Fruit fly (Drosophila melanogaster) whole organism, embryonic: ENCODE data around the gene Drice.

Experiments
- CG12942 ChIP-seq: fragments of 200-800 bp; sonication (Bioruptor generic); optimal IDR thresholded peaks from 3 replicates; lab custom pipeline; 2016; ENCODE audit warnings: missing biosample characterization, missing genetic modification characterization
- CG17361 ChIP-seq: fragments of 200-800 bp; sonication (Bioruptor generic); IDR thresholded peaks from 3 replicates; pipeline ENCODE4 v1.3.6; 2022; ENCODE audit warnings: missing biosample characterization, missing genetic modification characterization
- CG17802 ChIP-seq: fragments of 200-800 bp; sonication (Bioruptor generic); optimal IDR thresholded peaks from 2 replicates; lab custom pipeline; 2018; ENCODE audit warnings: missing biosample characterization, mild to moderate bottlenecking, missing genetic modification characterization, moderate library complexity
- CG1792 ChIP-seq: fragments of 200-800 bp; sonication (Bioruptor generic); optimal IDR thresholded peaks from 2 replicates; lab custom pipeline; 2016; ENCODE audit warnings: missing biosample characterization, missing genetic modification characterization
- CG18764 ChIP-seq: fragments of 200-800 bp; sonication (Bioruptor generic); optimal IDR thresholded peaks from 3 replicates; lab custom pipeline; 2016; ENCODE audit warnings: missing biosample characterization, missing genetic modification characterization
- CG32767 ChIP-seq: fragments of 200-800 bp; sonication (Bioruptor generic); IDR thresholded peaks from 2 replicates; pipeline ENCODE4 v1.3.6; 2022; ENCODE audit warnings: missing biosample characterization, missing genetic modification characterization
- CG33557 ChIP-seq: fragments of 200-800 bp; sonication (Bioruptor generic); optimal IDR thresholded peaks from 2 replicates; lab custom pipeline; 2019; ENCODE audit warnings: missing biosample characterization, mild to moderate bottlenecking, missing genetic modification characterization, moderate library complexity
- CG4404 ChIP-seq: fragments of 200-800 bp; sonication (Bioruptor generic); IDR thresholded peaks from 2 replicates; pipeline ENCODE4 v1.3.6; 2022; ENCODE audit warnings: missing biosample characterization, missing genetic modification characterization
- CG7357 ChIP-seq: fragments of 200-800 bp; sonication (Bioruptor generic); IDR thresholded peaks from 3 replicates; pipeline ENCODE4 v1.3.6; 2022; ENCODE audit warnings: missing biosample characterization, missing genetic modification characterization
- CG7372 ChIP-seq: fragments of 200-800 bp; sonication (Bioruptor generic); IDR thresholded peaks from 2 replicates; pipeline ENCODE4 v1.3.6; 2022; ENCODE audit warnings: missing biosample characterization, missing genetic modification characterization
- CG7786 ChIP-seq: fragments of 200-800 bp; sonication (Bioruptor generic); optimal IDR thresholded peaks from 2 replicates; lab custom pipeline; 2016; ENCODE audit warnings: missing biosample characterization, missing genetic modification characterization
- CG7928 ChIP-seq: fragments of 200-800 bp; sonication (Bioruptor generic); optimal IDR thresholded peaks from 2 replicates; lab custom pipeline; 2017; ENCODE audit warnings: missing biosample characterization, mild to moderate bottlenecking, missing genetic modification characterization
- Dad ChIP-seq: fragments of 200-800 bp; sonication (Bioruptor generic); optimal IDR thresholded peaks from 3 replicates; lab custom pipeline; 2016; ENCODE audit warnings: missing biosample characterization, missing genetic modification characterization
- Dek ChIP-seq: fragments of 200-800 bp; sonication (Bioruptor generic); optimal IDR thresholded peaks from 3 replicates; lab custom pipeline; 2019; ENCODE audit warnings: missing biosample characterization, mild to moderate bottlenecking, missing genetic modification characterization, moderate library complexity
- Ets65A ChIP-seq: fragments of 200-800 bp; sonication (Bioruptor generic); peaks from one replicate; lab custom pipeline; 2016; ENCODE audit warnings: missing biosample characterization, missing genetic modification characterization
- GATAe ChIP-seq: fragments of 200-800 bp; sonication (Bioruptor generic); conservative IDR thresholded peaks from 2 replicates; pipeline ENCODE4 v1.3.6; 2022; ENCODE audit warnings: missing biosample characterization, missing genetic modification characterization
- HLH4C ChIP-seq: fragments of 200-800 bp; sonication (Bioruptor generic); IDR thresholded peaks from 3 replicates; pipeline ENCODE4 v1.3.6; 2022; ENCODE audit warnings: missing biosample characterization, missing genetic modification characterization; ENCODE audit not compliant: partially characterized antibody
- HLH54F ChIP-seq: fragments of 200-800 bp; sonication (Bioruptor generic); optimal IDR thresholded peaks from 3 replicates; lab custom pipeline; 2016; ENCODE audit warnings: missing biosample characterization, missing genetic modification characterization
- Hmr ChIP-seq: fragments of 200-800 bp; sonication (Bioruptor generic); optimal IDR thresholded peaks from 3 replicates; lab custom pipeline; 2017; ENCODE audit warnings: mild to moderate bottlenecking, missing biosample characterization, missing genetic modification reagents, missing genetic modification characterization
- Mad ChIP-seq: fragments of 200-800 bp; sonication (Bioruptor generic); optimal IDR thresholded peaks from 2 replicates; lab custom pipeline; 2016; ENCODE audit warnings: missing biosample characterization, missing genetic modification characterization
- Mes4 ChIP-seq: fragments of 200-800 bp; sonication (Bioruptor generic); optimal IDR thresholded peaks from 2 replicates; lab custom pipeline; 2016; ENCODE audit warnings: missing biosample characterization, missing genetic modification characterization
- PHDP ChIP-seq: fragments of 200-800 bp; sonication (Bioruptor generic); optimal IDR thresholded peaks from 3 replicates; lab custom pipeline; 2018; ENCODE audit warnings: missing biosample characterization, mild to moderate bottlenecking, missing genetic modification characterization, moderate library complexity
- ase ChIP-seq: fragments of 200-800 bp; sonication (Bioruptor generic); IDR thresholded peaks from 3 replicates; pipeline ENCODE4 v1.3.6; 2022; ENCODE audit warnings: missing biosample characterization, missing genetic modification characterization
- bab2 ChIP-seq: fragments of 200-800 bp; sonication (Bioruptor generic); optimal IDR thresholded peaks from 2 replicates; lab custom pipeline; 2016; ENCODE audit warnings: missing biosample characterization, missing genetic modification characterization
- bcd ChIP-seq: fragments of 200-800 bp; sonication (Bioruptor generic); optimal IDR thresholded peaks from 2 replicates; lab custom pipeline; 2017; ENCODE audit warnings: missing biosample characterization, mild to moderate bottlenecking, missing genetic modification characterization
- cad ChIP-seq: fragments of >200 bp; optimal IDR thresholded peaks from 2 replicates; lab custom pipeline; 2017; ENCODE audit warnings: missing biosample characterization, missing genetic modification characterization
- cg ChIP-seq: fragments of 200-800 bp; sonication (Bioruptor generic); optimal IDR thresholded peaks from 3 replicates; lab custom pipeline; 2019; ENCODE audit warnings: missing biosample characterization, mild to moderate bottlenecking, missing genetic modification characterization, moderate library complexity
- croc ChIP-seq: fragments of 200-800 bp; sonication (Bioruptor generic); conservative IDR thresholded peaks from 3 replicates; pipeline ENCODE4 v1.3.6; 2022; ENCODE audit warnings: missing biosample characterization, missing genetic modification characterization
- dimm ChIP-seq: fragments of 200-800 bp; sonication (Bioruptor generic); IDR thresholded peaks from 2 replicates; pipeline ENCODE4 v1.3.6; 2022; ENCODE audit warnings: missing biosample characterization, missing genetic modification characterization
- gt ChIP-seq: fragments of 200-800 bp; sonication (Bioruptor generic); IDR thresholded peaks from 2 replicates; pipeline ENCODE4 v1.3.6; 2022; ENCODE audit warnings: missing biosample characterization, missing genetic modification characterization
- hbn ChIP-seq: fragments of 200-800 bp; sonication (Bioruptor generic); IDR thresholded peaks from 2 replicates; pipeline ENCODE4 v1.3.6; 2022; ENCODE audit warnings: missing biosample characterization, missing genetic modification characterization; ENCODE audit not compliant: partially characterized antibody
- lov ChIP-seq, 2 experiments: fragments of 200-800 bp in 1 of 2; fragments of >200 bp in 1 of 2; sonication (Bioruptor generic) in 1 of 2; IDR thresholded peaks in 1 of 2; optimal IDR thresholded peaks in 1 of 2; 2 replicates in 1 of 2; 3 replicates in 1 of 2; pipeline versions ENCODE4 v1.3.6 to Lab custom; 2017 to 2022; ENCODE audit warnings: missing biosample characterization in 1 of 2, missing genetic modification characterization in 1 of 2
- pros ChIP-seq: fragments of 200-800 bp; sonication (Bioruptor generic); optimal IDR thresholded peaks from 3 replicates; lab custom pipeline; 2019; ENCODE audit warnings: missing biosample characterization, mild to moderate bottlenecking, missing genetic modification characterization, moderate library complexity
- psq ChIP-seq: fragments of 200-800 bp; sonication (Bioruptor generic); optimal IDR thresholded peaks from 2 replicates; lab custom pipeline; 2017; ENCODE audit warnings: missing biosample characterization, missing genetic modification characterization
- sna ChIP-seq: fragments of 200-800 bp; sonication (Bioruptor generic); IDR thresholded peaks from 2 replicates; pipeline ENCODE4 v1.3.6; 2022; ENCODE audit warnings: missing biosample characterization, missing genetic modification characterization; ENCODE audit not compliant: partially characterized antibody
- tin ChIP-seq: fragments of 200-800 bp; sonication (Bioruptor generic); optimal IDR thresholded peaks from 3 replicates; lab custom pipeline; 2016; ENCODE audit warnings: missing biosample characterization, missing genetic modification characterization
- tll ChIP-seq, 2 experiments: fragments of 200-800 bp in 1 of 2; fragments of >200 bp in 1 of 2; sonication (Bioruptor generic) in 1 of 2; optimal IDR thresholded peaks; 2 replicates each; lab custom pipeline; 2017 to 2019; ENCODE audit warnings: missing biosample characterization in 2 of 2, missing genetic modification characterization in 2 of 2, mild to moderate bottlenecking in 1 of 2, moderate library complexity in 1 of 2
- ttk ChIP-seq: fragments of 200-800 bp; sonication (Bioruptor generic); IDR thresholded peaks from 2 replicates; pipeline ENCODE4 v2.1.2; 2022; ENCODE audit warnings: missing biosample characterization, missing genetic modification characterization
- z ChIP-seq: fragments of 200-800 bp; sonication (Bioruptor generic); IDR thresholded peaks from 3 replicates; pipeline ENCODE4 v1.3.6; 2022; ENCODE audit warnings: missing biosample characterization, missing genetic modification characterization
- zen ChIP-seq: fragments of 200-800 bp; sonication (Bioruptor generic); optimal IDR thresholded peaks from 3 replicates; lab custom pipeline; 2018; ENCODE audit warnings: missing biosample characterization, mild to moderate bottlenecking, missing genetic modification characterization, moderate library complexity

Drice gene

DNA sequence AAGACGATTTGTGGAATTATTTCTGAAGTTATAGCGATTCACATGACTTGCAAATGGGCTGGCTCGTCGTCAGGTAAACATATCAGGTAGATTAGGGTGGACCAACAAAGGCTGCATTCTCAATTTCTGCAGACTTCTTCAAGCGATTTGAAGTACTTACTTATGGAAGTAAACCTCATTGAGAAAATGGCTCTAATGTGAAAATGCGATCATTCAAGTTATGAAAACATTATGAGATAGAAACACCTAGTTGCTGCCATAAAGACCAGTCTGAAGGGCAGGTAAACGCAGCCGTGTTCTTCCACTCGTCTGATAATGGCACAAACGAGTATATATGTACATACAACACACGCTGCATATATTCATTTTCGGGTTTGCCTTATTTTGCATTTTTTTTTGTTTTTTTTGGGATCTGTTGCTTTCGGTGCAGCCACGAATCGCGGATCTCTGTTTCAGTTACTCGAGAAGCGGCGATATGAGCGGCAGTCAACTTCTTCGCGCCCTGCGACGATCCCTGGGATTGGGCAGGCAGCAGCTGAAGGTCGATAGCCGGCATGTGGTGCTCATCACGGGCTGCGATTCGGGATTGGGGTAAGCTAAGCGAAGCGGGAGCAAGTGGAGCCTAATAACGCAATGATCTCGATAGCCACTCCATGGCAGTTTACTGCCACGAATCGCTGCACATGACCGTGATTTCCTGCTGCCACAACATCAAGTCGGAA, 5.1 kb upstream of the Drice start, which contains the start of gene sro:
Gene sro, plus strand, starts transcription at position 437 of the 722 bp plus-strand sequence.
- TF ChIP-seq CG1792 (GFP tag; lab: Kevin White, UChicago) (no peak), cad (GFP tag; lab: Kevin White, UChicago) (peak; percentile 54), cg (no peak), PHDP (tag; lab: Kevin White, UChicago) (no peak), GATAe (GFP tag; lab: Robert Waterston, UW) (no peak), CG7372 (GFP tag; lab: Robert Waterston, UW) (no peak), Ets65A (GFP tag; lab: Kevin White, UChicago) (peak; percentile 78), lov (optimal IDR thresholded peaks at IDR 0.05; lab: Kevin White, UChicago) (no peak), lov (GFP tag; IDR thresholded peaks at IDR 0.05; lab: Robert Waterston, UW) (no peak), ase (GFP tag; lab: Robert Waterston, UW) (no peak), psq (no peak), tll (GFP tag; optimal IDR thresholded peaks at IDR 0.05; lab: Kevin White, UChicago) (peak in 1 of 2 experiments; percentile 85), tin (GFP tag; lab: Kevin White, UChicago) (no peak), zen (tag; lab: Kevin White, UChicago) (peak; percentile 63), HLH4C (GFP tag; lab: Robert Waterston, UW) (0 out of 3 replicates have a peak, but pooled peaks have one; percentile 24), CG32767 (GFP tag; lab: Robert Waterston, UW) (no peak), CG4404 (GFP tag; lab: Robert Waterston, UW) (no peak), bcd (GFP tag; lab: Kevin White, UChicago) (no peak), hbn (GFP tag; lab: Robert Waterston, UW) (no peak), CG33557 (GFP tag; lab: Kevin White, UChicago) (no peak), Hmr (no peak), bab2 (no peak), CG7786 (GFP tag; lab: Kevin White, UChicago) (no peak), Mes4 (no peak), Mad (no peak), z (GFP tag; lab: Robert Waterston, UW) (no peak), CG7928 (GFP tag; lab: Kevin White, UChicago) (no peak), CG17802 (tag; lab: Kevin White, UChicago) (no peak)

DNA sequence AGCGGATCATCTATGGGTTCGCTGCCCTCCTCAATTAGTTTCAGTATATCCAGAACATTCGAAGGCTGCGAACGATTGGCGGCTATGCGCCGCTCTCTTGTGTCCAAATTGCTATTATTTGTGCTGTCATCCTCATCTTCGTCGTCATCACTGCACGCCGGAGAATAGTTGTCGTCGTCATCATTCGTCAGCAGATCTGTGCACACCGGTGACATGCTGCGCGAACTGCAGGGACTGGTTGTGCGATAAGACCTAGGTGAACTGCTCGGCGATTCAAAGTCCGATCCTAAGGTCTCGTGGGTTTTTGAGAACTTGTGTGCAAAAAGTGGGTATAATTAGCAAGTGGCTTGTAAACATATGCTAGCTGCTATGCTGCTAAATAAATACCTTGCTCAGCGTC, 2.3 kb upstream of the Drice start:
- no peak for TF ChIP-seq ttk (GFP tag; lab: Robert Waterston, UW)
- TF ChIP-seq CG18764 (GFP tag; lab: Kevin White, UChicago): no peak
- no peak for TF ChIP-seq dimm (GFP tag; lab: Robert Waterston, UW)
- no peak for TF ChIP-seq CG7357
- TF ChIP-seq HLH54F: no peak
- TF ChIP-seq Dad: no peak
- TF ChIP-seq Dek: no peak
- no peak for TF ChIP-seq croc (GFP tag; lab: Robert Waterston, UW)
- no peak for TF ChIP-seq CG17361 (GFP tag; lab: Robert Waterston, UW)
- no peak for TF ChIP-seq sna (GFP tag; lab: Robert Waterston, UW)
- no peak for TF ChIP-seq pros (GFP tag; lab: Kevin White, UChicago)
- TF ChIP-seq gt (GFP tag; lab: Robert Waterston, UW): no peak
- no peak for TF ChIP-seq CG12942
- TF ChIP-seq, all 482 proteins: peak for 0
